Fruit fly (Drosophila melanogaster): ENCODE measurements around the gene SelG.

SelG gene

dm6 chrX:11872517-11872916, 14.6 kb upstream of the SelG start, which contains the start of gene BORCS5:
TSS of gene BORCS5 (minus strand) at chrX:11872779.
- no peak for TF ChIP-seq CG17801 (GFP tag; optimal IDR thresholded peaks at IDR 0.05; ENCODE audit: partially characterized antibody)

dm6 chrX:11873116-11873515, 14.0 kb upstream of the SelG start, which contains the start of gene CG15739:
TSS of gene CG15739 (plus strand) at chrX:11873319.
- TF ChIP-seq CG17801 (GFP tag; optimal IDR thresholded peaks at IDR 0.05; ENCODE audit: partially characterized antibody): no peak

dm6 chrX:11875146-11875830, 11.8 kb upstream of the SelG start:
- peak; percentile 3 for TF ChIP-seq CG17801 (GFP tag; optimal IDR thresholded peaks at IDR 0.05; ENCODE audit: partially characterized antibody)

dm6 chrX:11877165-11877564, 9.9 kb upstream of the SelG start, which contains the start of gene CG10352:
TSS of gene CG10352 (minus strand) at chrX:11877168.
- TF ChIP-seq CG17801 (GFP tag; optimal IDR thresholded peaks at IDR 0.05; ENCODE audit: partially characterized antibody): no peak

dm6 chrX:11881686-11882085, 5.4 kb upstream of the SelG start:
- no peak for TF ChIP-seq CG17801 (GFP tag; optimal IDR thresholded peaks at IDR 0.05; ENCODE audit: partially characterized antibody)

dm6 chrX:11882447-11882846, 4.6 kb upstream of the SelG start:
- TF ChIP-seq CG17801 (GFP tag; optimal IDR thresholded peaks at IDR 0.05; ENCODE audit: partially characterized antibody): peak; percentile 13

dm6 chrX:11884134-11884533, 3.0 kb upstream of the SelG start:
- no peak for TF ChIP-seq CG17801 (GFP tag; optimal IDR thresholded peaks at IDR 0.05; ENCODE audit: partially characterized antibody)

- no peak for TF ChIP-seq CG17801 (GFP tag; optimal IDR thresholded peaks at IDR 0.05; ENCODE audit: partially characterized antibody)
Observed at dm6 chrX:11885356-11885755, 1.7 kb upstream of the SelG start.

dm6 chrX:11888142-11888541, 1.1 kb downstream of the SelG start, which contains the start of gene CG1840:
TSS of gene CG1840 (plus strand) at chrX:11888352.
- peak; percentile 33 for TF ChIP-seq CG17801 (GFP tag; optimal IDR thresholded peaks at IDR 0.05; ENCODE audit: partially characterized antibody)

dm6 chrX:11891682-11892179, 4.6 kb downstream of the SelG start, which contains the start of gene sicily:
TSS of gene sicily (plus strand) at chrX:11891732.
- TF ChIP-seq CG17801 (GFP tag; optimal IDR thresholded peaks at IDR 0.05; ENCODE audit: partially characterized antibody): peak; percentile 42

dm6 chrX:11893643-11894042, 6.6 kb downstream of the SelG start, which contains the start of gene wisp:
TSS of gene wisp (plus strand) at chrX:11893943.
- TF ChIP-seq CG17801 (GFP tag; optimal IDR thresholded peaks at IDR 0.05; ENCODE audit: partially characterized antibody): no peak

dm6 chrX:11894198-11894597, 7.1 kb downstream of the SelG start:
- TF ChIP-seq CG17801 (GFP tag; optimal IDR thresholded peaks at IDR 0.05; ENCODE audit: partially characterized antibody): no peak

- TF ChIP-seq CG17801 (GFP tag; optimal IDR thresholded peaks at IDR 0.05; ENCODE audit: partially characterized antibody): no peak
Observed at dm6 chrX:11895141-11895540, 8.1 kb downstream of the SelG start.

- peak; percentile 57 for TF ChIP-seq CG17801 (GFP tag; optimal IDR thresholded peaks at IDR 0.05; ENCODE audit: partially characterized antibody)
Observed at dm6 chrX:11905144-11905543, 18.1 kb downstream of the SelG start, which contains the start of gene Upf1. TSS of gene Upf1 (minus strand) at chrX:11905371.

dm6 chrX:11906818-11907281, 19.8 kb downstream of the SelG start, which contains the start of gene CG43156:
TSS of gene CG43156 (minus strand) at chrX:11906868.
- peak; percentile 11 for TF ChIP-seq CG17801 (GFP tag; optimal IDR thresholded peaks at IDR 0.05; ENCODE audit: partially characterized antibody)

- TF ChIP-seq CG17801 (GFP tag; optimal IDR thresholded peaks at IDR 0.05; ENCODE audit: partially characterized antibody): no peak
Observed at dm6 chrX:11913581-11913980, 26.5 kb downstream of the SelG start.
